Worm (Caenorhabditis elegans) whole organism, L1 larva: ENCODE measurements around the gene nspb-7.

Experiments
- aly-2 ChIP-seq: fragments of 150-350 bp; optimal IDR thresholded peaks from 2 replicates; lab custom pipeline; 2014; ENCODE audit warnings: missing biosample characterization, missing genetic modification characterization
- ama-1 ChIP-seq: fragments of 150-350 bp; optimal IDR thresholded peaks from 2 replicates; lab custom pipeline; 2014
- egl-27 ChIP-seq, 2 experiments: fragments of 150-350 bp in 1 of 2; sonication (generic microtip); optimal IDR thresholded peaks; 3 replicates each; lab custom pipeline; 2017 to 2018; ENCODE audit warnings: missing biosample characterization in 2 of 2, missing genetic modification characterization in 2 of 2, missing genetic modification reagents in 2 of 2
- elt-2 ChIP-seq: sonication (generic microtip); optimal IDR thresholded peaks from 2 replicates; lab custom pipeline; 2016; ENCODE audit warnings: missing genetic modification characterization, mild to moderate bottlenecking, inconsistent platforms, missing compliant biosample characterization, missing genetic modification reagents
- ets-5 ChIP-seq: fragments of 200-800 bp; sonication (Bioruptor generic); IDR thresholded peaks from 2 replicates; pipeline ENCODE4 v1.3.6; 2022; ENCODE audit warnings: missing genetic modification characterization, missing compliant biosample characterization
- lin-13 ChIP-seq: fragments of 150-350 bp; optimal IDR thresholded peaks from 2 replicates; lab custom pipeline; 2014; ENCODE audit warnings: missing biosample characterization, missing genetic modification reagents, missing genetic modification characterization
- lsy-2 ChIP-seq, 2 experiments: fragments of 150-350 bp; optimal IDR thresholded peaks; 2 replicates each; lab custom pipeline; 2014; ENCODE audit warnings: missing biosample characterization in 2 of 2, missing genetic modification characterization in 2 of 2
- mdl-1 ChIP-seq, 2 experiments: fragments of 150-350 bp; optimal IDR thresholded peaks; 2 replicates each; lab custom pipeline; 2014 to 2017; ENCODE audit warnings: missing biosample characterization in 2 of 2, missing genetic modification characterization in 2 of 2, inconsistent platforms in 1 of 2
- nhr-12 ChIP-seq: sonication (generic microtip); optimal IDR thresholded peaks from 2 replicates; lab custom pipeline; 2017; ENCODE audit warnings: missing biosample characterization, missing genetic modification characterization
- nhr-237 ChIP-seq: fragments of 150-350 bp; optimal IDR thresholded peaks from 2 replicates; lab custom pipeline; 2014; ENCODE audit warnings: missing biosample characterization, missing genetic modification characterization
- nhr-76 ChIP-seq: sonication (generic microtip); optimal IDR thresholded peaks from 2 replicates; lab custom pipeline; 2017; ENCODE audit warnings: missing biosample characterization, missing genetic modification characterization
- unc-86 ChIP-seq: sonication (generic microtip); optimal IDR thresholded peaks from 2 replicates; lab custom pipeline; 2016; ENCODE audit warnings: missing genetic modification characterization, missing compliant biosample characterization

- TF ChIP-seq lin-13 (GFP tag; lab: Kevin White, UChicago), result no peak
- TF ChIP-seq lsy-2 (tag; optimal IDR thresholded peaks at IDR 0.05; lab: Kevin White, UChicago), result no peak
- TF ChIP-seq egl-27 (tag; optimal IDR thresholded peaks at IDR 0.05; lab: Kevin White, UChicago), result no peak
- no peak for TF ChIP-seq aly-2 (tag; lab: Kevin White, UChicago)
- TF ChIP-seq ama-1, result no peak
- no peak for TF ChIP-seq ets-5 (GFP tag; lab: Robert Waterston, UW)
- no peak for TF ChIP-seq nhr-237 (tag; lab: Kevin White, UChicago)
- TF ChIP-seq nhr-12 (tag; lab: Kevin White, UChicago), result no peak
- TF ChIP-seq elt-2 (tag; lab: Kevin White, UChicago), result no peak
- TF ChIP-seq nhr-76, result no peak
- no peak for TF ChIP-seq mdl-1 (tag; optimal IDR thresholded peaks at IDR 0.05; lab: Kevin White, UChicago)
- TF ChIP-seq unc-86 (tag; lab: Kevin White, UChicago), result no peak
Observed at ce11 chrII:14605026-14605425, 26.9 kb downstream of the nspb-7 start.
